Worm (Caenorhabditis elegans) whole organism, L2 larva: Measurements from ENCODE around the gene irld-4.
A peak's percentile ranks its signal among the peaks of the same experiment; 100 is the strongest.

Experiments used
- C34F6.9 ChIP-seq: fragments of 150-350 bp; optimal IDR thresholded peaks from 2 replicates; lab custom pipeline; 2014; ENCODE audit warnings: missing biosample characterization, missing genetic modification characterization
- F13H6.1 ChIP-seq: sonication (generic microtip); optimal IDR thresholded peaks from 2 replicates; lab custom pipeline; 2016; ENCODE audit warnings: missing genetic modification characterization, missing compliant biosample characterization
- R02D3.7 ChIP-seq: fragments of 150-350 bp; optimal IDR thresholded peaks from 2 replicates; lab custom pipeline; 2014; ENCODE audit warnings: missing biosample characterization, missing genetic modification characterization
- Y55F3AM.14 ChIP-seq: fragments of 200-800 bp; sonication (Bioruptor generic); optimal IDR thresholded peaks from 2 replicates; lab custom pipeline; 2018; ENCODE audit warnings: mild to moderate bottlenecking, missing genetic modification characterization, missing compliant biosample characterization
- alr-1 ChIP-seq: fragments of 150-350 bp; optimal IDR thresholded peaks from 2 replicates; lab custom pipeline; 2014; ENCODE audit warnings: missing biosample characterization, missing genetic modification characterization
- aly-2 ChIP-seq: fragments of 150-350 bp; optimal IDR thresholded peaks from 2 replicates; lab custom pipeline; 2014; ENCODE audit warnings: missing biosample characterization, missing genetic modification characterization
- ama-1 ChIP-seq: fragments of 150-350 bp; optimal IDR thresholded peaks from 2 replicates; lab custom pipeline; 2018; ENCODE audit warnings: inconsistent platforms
- blmp-1 ChIP-seq: sonication (generic microtip); optimal IDR thresholded peaks from 2 replicates; lab custom pipeline; 2017; ENCODE audit warnings: missing genetic modification characterization, mild to moderate bottlenecking, missing compliant biosample characterization, antibody characterized with exemption, moderate library complexity; ENCODE audit not compliant: insufficient read depth
- ceh-16 ChIP-seq: fragments of 150-350 bp; optimal IDR thresholded peaks from 2 replicates; lab custom pipeline; 2014; ENCODE audit warnings: missing biosample characterization, missing genetic modification characterization
- crh-2 ChIP-seq: sonication (generic microtip); optimal IDR thresholded peaks from 2 replicates; lab custom pipeline; 2017; ENCODE audit warnings: missing biosample characterization, missing genetic modification characterization
- dmd-4 ChIP-seq: sonication (generic microtip); optimal IDR thresholded peaks from 2 replicates; lab custom pipeline; 2017; ENCODE audit warnings: missing biosample characterization, missing genetic modification characterization
- egl-27 ChIP-seq: sonication (generic microtip); optimal IDR thresholded peaks from 3 replicates; lab custom pipeline; 2017; ENCODE audit warnings: missing biosample characterization, missing genetic modification reagents, missing genetic modification characterization
- elt-1 ChIP-seq: fragments of 150-350 bp; optimal IDR thresholded peaks from 2 replicates; lab custom pipeline; 2014; ENCODE audit warnings: missing biosample characterization, missing genetic modification characterization
- elt-3 ChIP-seq: sonication (generic microtip); optimal IDR thresholded peaks from 2 replicates; lab custom pipeline; 2017; ENCODE audit warnings: missing biosample characterization, missing genetic modification characterization
- fos-1 ChIP-seq: fragments of 150-350 bp; optimal IDR thresholded peaks from 2 replicates; lab custom pipeline; 2014; ENCODE audit warnings: missing biosample characterization, missing genetic modification characterization
- gmeb-1 ChIP-seq: fragments of 150-350 bp; optimal IDR thresholded peaks from 2 replicates; lab custom pipeline; 2014; ENCODE audit warnings: missing biosample characterization, missing genetic modification characterization
- lin-11 ChIP-seq: fragments of 150-350 bp; sonication (generic microtip); optimal IDR thresholded peaks from 2 replicates; lab custom pipeline; 2014; ENCODE audit warnings: missing biosample characterization, missing genetic modification characterization, inconsistent platforms, mixed read lengths
- lin-13 ChIP-seq: fragments of 150-350 bp; optimal IDR thresholded peaks from 2 replicates; lab custom pipeline; 2014; ENCODE audit warnings: missing biosample characterization, missing genetic modification reagents, missing genetic modification characterization
- lsy-2 ChIP-seq, 2 experiments: fragments of 150-350 bp in 1 of 2; sonication (generic microtip) in 1 of 2; optimal IDR thresholded peaks; 2 replicates each; lab custom pipeline; 2014 to 2017; ENCODE audit warnings: missing biosample characterization in 2 of 2, missing genetic modification characterization in 2 of 2
- mab-5 ChIP-seq: fragments of 150-350 bp; optimal IDR thresholded peaks from 2 replicates; lab custom pipeline; 2014; ENCODE audit warnings: missing biosample characterization, missing genetic modification characterization
- mbf-1 ChIP-seq: sonication (generic microtip); optimal IDR thresholded peaks from 2 replicates; lab custom pipeline; 2017; ENCODE audit warnings: missing biosample characterization, missing genetic modification characterization
- mdl-1 ChIP-seq, 2 experiments: fragments of 150-350 bp in 1 of 2; sonication (generic microtip) in 1 of 2; optimal IDR thresholded peaks; 2 replicates each; lab custom pipeline; 2017; ENCODE audit warnings: missing biosample characterization in 2 of 2, missing genetic modification characterization in 2 of 2
- nhr-10 ChIP-seq: sonication (generic microtip); optimal IDR thresholded peaks from 2 replicates; lab custom pipeline; 2017; ENCODE audit warnings: missing biosample characterization, missing genetic modification characterization
- nhr-11 ChIP-seq: fragments of 150-350 bp; optimal IDR thresholded peaks from 2 replicates; lab custom pipeline; 2014; ENCODE audit warnings: missing biosample characterization, missing genetic modification characterization
- nhr-12 ChIP-seq: fragments of 150-350 bp; optimal IDR thresholded peaks from 2 replicates; lab custom pipeline; 2014; ENCODE audit warnings: missing biosample characterization, missing genetic modification characterization
- nhr-129 ChIP-seq: fragments of 150-350 bp; optimal IDR thresholded peaks from 2 replicates; lab custom pipeline; 2014; ENCODE audit warnings: missing biosample characterization, missing genetic modification characterization
- nhr-21 ChIP-seq: fragments of 150-350 bp; optimal IDR thresholded peaks from 2 replicates; lab custom pipeline; 2014; ENCODE audit warnings: missing biosample characterization, missing genetic modification characterization
- nhr-23 ChIP-seq: fragments of 150-350 bp; optimal IDR thresholded peaks from 2 replicates; lab custom pipeline; 2014; ENCODE audit warnings: missing biosample characterization, missing genetic modification reagents, missing genetic modification characterization
- nhr-25 ChIP-seq: fragments of 150-350 bp; sonication (generic microtip); optimal IDR thresholded peaks from 3 replicates; lab custom pipeline; 2014; ENCODE audit warnings: missing biosample characterization, missing genetic modification characterization
- nhr-6 ChIP-seq: fragments of 150-350 bp; optimal IDR thresholded peaks from 2 replicates; lab custom pipeline; 2014; ENCODE audit warnings: missing biosample characterization, missing genetic modification characterization
- nhr-77 ChIP-seq: fragments of 150-350 bp; optimal IDR thresholded peaks from 2 replicates; lab custom pipeline; 2014; ENCODE audit warnings: missing biosample characterization, missing genetic modification characterization
- peb-1 ChIP-seq: fragments of 150-350 bp; optimal IDR thresholded peaks from 2 replicates; lab custom pipeline; 2014; ENCODE audit warnings: missing biosample characterization, missing genetic modification characterization
- sem-4 ChIP-seq: fragments of 150-350 bp; optimal IDR thresholded peaks from 2 replicates; lab custom pipeline; 2014; ENCODE audit warnings: missing biosample characterization, missing genetic modification reagents, missing genetic modification characterization
- skn-1 ChIP-seq: sonication (generic microtip); optimal IDR thresholded peaks from 2 replicates; lab custom pipeline; 2017; ENCODE audit warnings: missing biosample characterization, missing genetic modification characterization
- sma-3 ChIP-seq: sonication (generic microtip); optimal IDR thresholded peaks from 2 replicates; lab custom pipeline; 2016; ENCODE audit warnings: missing genetic modification reagents, missing genetic modification characterization, missing compliant biosample characterization
- sma-9 ChIP-seq, 2 experiments: fragments of 150-350 bp in 1 of 2; sonication (generic microtip) in 1 of 2; optimal IDR thresholded peaks; 2 replicates each; lab custom pipeline; 2014 to 2016; ENCODE audit warnings: missing genetic modification characterization in 2 of 2, mild to moderate bottlenecking in 1 of 2, missing biosample characterization in 1 of 2, missing compliant biosample characterization in 1 of 2, missing genetic modification reagents in 1 of 2, moderate library complexity in 1 of 2
- snpc-4 ChIP-seq: fragments of 150-350 bp; optimal IDR thresholded peaks from 2 replicates; lab custom pipeline; 2014; ENCODE audit warnings: missing biosample characterization, missing genetic modification characterization
- unc-62 ChIP-seq: fragments of 150-350 bp; optimal IDR thresholded peaks from 2 replicates; lab custom pipeline; 2014; ENCODE audit warnings: missing biosample characterization, missing genetic modification reagents, missing genetic modification characterization
- zag-1 ChIP-seq: fragments of 150-350 bp; optimal IDR thresholded peaks from 2 replicates; lab custom pipeline; 2014; ENCODE audit warnings: missing biosample characterization, missing genetic modification characterization
- ztf-1 ChIP-seq: fragments of 200-800 bp; sonication (Bioruptor generic); conservative IDR thresholded peaks from 2 replicates; pipeline ENCODE4 v1.3.6; 2022; ENCODE audit warnings: missing genetic modification characterization, missing compliant biosample characterization
- ztf-11 ChIP-seq: sonication (generic microtip); optimal IDR thresholded peaks from 2 replicates; lab custom pipeline; 2017; ENCODE audit warnings: missing biosample characterization, missing genetic modification characterization
- ztf-4 ChIP-seq: fragments of 150-350 bp; optimal IDR thresholded peaks from 2 replicates; lab custom pipeline; 2014; ENCODE audit warnings: missing biosample characterization, missing genetic modification characterization

irld-4 gene

DNA sequence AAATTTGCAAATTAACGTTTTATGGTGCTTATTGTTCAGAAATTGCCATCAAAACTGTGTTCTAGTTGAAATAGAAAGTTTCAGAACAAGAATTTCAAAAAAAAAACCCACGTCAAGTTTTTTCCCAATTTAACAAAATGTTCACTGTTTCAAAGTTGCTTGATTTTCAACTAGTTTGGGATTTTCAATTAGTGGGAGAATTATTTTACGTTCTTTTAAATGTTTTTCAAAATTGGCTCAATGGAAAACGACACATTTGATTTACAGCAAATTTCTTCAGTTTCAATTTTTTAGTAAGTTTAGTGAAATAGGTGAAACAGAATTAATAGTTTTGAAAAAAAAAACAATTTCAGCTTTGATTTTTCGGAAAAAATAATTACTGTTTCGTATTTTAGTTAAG, 24.3 kb upstream of the irld-4 start:
- TF ChIP-seq sem-4 (no peak), Y55F3AM.14 (GFP tag; lab: Kevin White, UChicago) (no peak), egl-27 (tag; lab: Kevin White, UChicago) (no peak), F13H6.1 (no peak), fos-1 (tag; lab: Kevin White, UChicago) (no peak), nhr-129 (no peak), gmeb-1 (tag; lab: Kevin White, UChicago) (no peak), unc-62 (GFP tag; lab: Kevin White, UChicago) (no peak)

DNA sequence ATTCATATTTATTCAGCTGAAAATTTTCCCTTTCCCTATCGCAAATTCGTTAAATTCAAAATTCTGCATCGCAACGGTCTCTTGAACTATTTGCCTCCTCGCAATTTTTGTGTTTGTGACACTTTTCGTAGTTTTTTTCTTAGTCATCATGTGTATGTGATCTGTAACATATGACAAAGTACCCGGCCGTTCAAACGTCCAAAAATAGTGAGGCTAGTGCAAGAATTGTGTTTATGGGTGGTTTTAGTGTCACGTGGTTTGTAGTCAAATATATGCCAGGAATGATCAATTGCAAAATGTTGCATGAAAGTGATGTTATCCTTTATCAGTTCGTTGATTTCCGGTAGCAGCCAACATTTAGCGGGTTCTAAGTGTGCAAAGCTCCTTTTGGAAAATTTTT, 23.1 kb upstream of the irld-4 start:
- TF ChIP-seq nhr-25 (tag; lab: Kevin White, UChicago) = peak; percentile 14
- TF ChIP-seq mdl-1 (tag; optimal IDR thresholded peaks at IDR 0.05; lab: Kevin White, UChicago) = peak in 1 of 2 experiments; percentile 14
- TF ChIP-seq aly-2 (tag; lab: Kevin White, UChicago) = no peak
- TF ChIP-seq dmd-4 (tag; lab: Kevin White, UChicago) = no peak
- TF ChIP-seq elt-3 (tag; lab: Kevin White, UChicago) = no peak
- TF ChIP-seq fos-1 (tag; lab: Kevin White, UChicago) = peak; percentile 74
- no peak for TF ChIP-seq peb-1 (tag; lab: Kevin White, UChicago)
- peak; percentile 43 for TF ChIP-seq gmeb-1 (tag; lab: Kevin White, UChicago)
- peak; percentile 31 for TF ChIP-seq F13H6.1
- TF ChIP-seq mbf-1 = no peak
- TF ChIP-seq crh-2 (tag; lab: Kevin White, UChicago) = peak; percentile 53
- TF ChIP-seq nhr-77 (tag; lab: Kevin White, UChicago) = no peak
- TF ChIP-seq nhr-10 (tag; lab: Kevin White, UChicago) = no peak
- no peak for TF ChIP-seq ama-1 (lab: Kevin White, UChicago)
- peak; percentile 84 for TF ChIP-seq sma-9 (GFP tag; optimal IDR thresholded peaks at IDR 0.05; lab: Kevin White, UChicago)
- TF ChIP-seq sma-9 (tag; optimal IDR thresholded peaks at IDR 0.05; lab: Kevin White, UChicago) = no peak
- TF ChIP-seq lsy-2 (tag; optimal IDR thresholded peaks at IDR 0.05; lab: Kevin White, UChicago) = peak in 1 of 2 experiments; percentile 38
- no peak for TF ChIP-seq snpc-4 (tag; lab: Kevin White, UChicago)
- no peak for TF ChIP-seq ztf-11
- peak; percentile 75 for TF ChIP-seq nhr-129
- no peak for TF ChIP-seq lin-11 (tag; lab: Kevin White, UChicago)
- no peak for TF ChIP-seq blmp-1 (tag; lab: Kevin White, UChicago)
- TF ChIP-seq alr-1 (tag; lab: Kevin White, UChicago) = no peak
- TF ChIP-seq skn-1 (tag; lab: Kevin White, UChicago) = no peak
- TF ChIP-seq nhr-6 = no peak
- TF ChIP-seq ceh-16 (tag; lab: Kevin White, UChicago) = no peak
- no peak for TF ChIP-seq elt-1 (tag; lab: Kevin White, UChicago)
- no peak for TF ChIP-seq mab-5 (tag; lab: Kevin White, UChicago)
- peak; percentile 61 for TF ChIP-seq sma-3 (GFP tag; lab: Kevin White, UChicago)

DNA sequence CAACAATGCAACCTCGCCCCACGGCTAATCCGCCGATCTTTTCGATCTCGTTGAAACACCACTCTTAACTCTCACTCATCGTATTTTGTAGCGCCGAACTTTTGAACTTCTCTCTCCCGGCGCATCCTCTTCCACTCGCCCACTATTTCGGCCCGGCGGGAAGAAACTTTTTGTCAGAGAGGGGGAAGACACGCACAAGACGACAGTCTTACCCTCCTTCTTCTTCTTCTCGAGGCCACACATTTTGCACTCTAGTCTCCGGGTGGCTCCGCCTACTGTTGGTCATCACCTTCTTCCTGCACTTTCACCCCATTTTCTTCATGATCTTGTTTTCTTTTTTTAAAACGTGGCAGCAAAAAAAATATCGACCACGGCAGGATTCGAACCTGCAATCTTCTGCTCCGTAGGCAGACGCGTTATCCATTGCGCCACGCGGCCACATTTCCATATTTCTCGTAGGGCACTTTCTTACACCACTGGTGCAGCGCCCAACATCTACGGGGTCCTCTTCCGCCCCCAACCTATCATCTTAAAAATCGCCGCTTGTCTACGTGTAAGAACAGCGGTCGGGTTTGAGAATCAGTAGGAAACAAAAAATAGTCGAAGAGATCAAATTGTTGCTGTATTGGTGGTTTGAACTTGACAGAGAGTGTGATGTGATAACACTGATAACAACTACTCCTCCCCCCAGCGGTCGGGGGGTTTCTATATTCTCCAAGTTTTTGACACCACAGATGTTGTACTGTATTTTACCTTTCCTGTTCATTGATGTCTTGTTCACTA, 21.8 kb upstream of the irld-4 start:
- TF ChIP-seq ztf-4 (tag; lab: Kevin White, UChicago) = no peak
- TF ChIP-seq ceh-16 (tag; lab: Kevin White, UChicago) = peak; percentile 49
- no peak for TF ChIP-seq ama-1 (lab: Kevin White, UChicago)
- peak; percentile 97 for TF ChIP-seq sma-9 (GFP tag; optimal IDR thresholded peaks at IDR 0.05; lab: Kevin White, UChicago)
- TF ChIP-seq sma-9 (tag; optimal IDR thresholded peaks at IDR 0.05; lab: Kevin White, UChicago) = peak; percentile 26
- TF ChIP-seq nhr-12 (tag; lab: Kevin White, UChicago) = no peak
- TF ChIP-seq blmp-1 (tag; lab: Kevin White, UChicago) = peak; percentile 86
- TF ChIP-seq nhr-77 (tag; lab: Kevin White, UChicago) = no peak
- TF ChIP-seq nhr-129 = peak; percentile 91
- peak; percentile 13 for TF ChIP-seq nhr-6
- TF ChIP-seq F13H6.1 = peak; percentile 84
- TF ChIP-seq nhr-25 (tag; lab: Kevin White, UChicago) = peak; percentile 83
- TF ChIP-seq unc-62 (GFP tag; lab: Kevin White, UChicago) = no peak
- TF ChIP-seq lin-11 (tag; lab: Kevin White, UChicago) = no peak
- peak; percentile 64 for TF ChIP-seq sma-3 (GFP tag; lab: Kevin White, UChicago)
- TF ChIP-seq egl-27 (tag; lab: Kevin White, UChicago) = peak; percentile 63
- TF ChIP-seq C34F6.9 (tag; lab: Kevin White, UChicago) = peak; percentile 27
- no peak for TF ChIP-seq aly-2 (tag; lab: Kevin White, UChicago)
- no peak for TF ChIP-seq alr-1 (tag; lab: Kevin White, UChicago)
- peak; percentile 31 for TF ChIP-seq gmeb-1 (tag; lab: Kevin White, UChicago)
- no peak for TF ChIP-seq Y55F3AM.14 (GFP tag; lab: Kevin White, UChicago)
- peak; percentile 36 for TF ChIP-seq peb-1 (tag; lab: Kevin White, UChicago)
- TF ChIP-seq nhr-21 = peak; percentile 86
- peak; percentile 32 for TF ChIP-seq sem-4
- no peak for TF ChIP-seq mab-5 (tag; lab: Kevin White, UChicago)
- no peak for TF ChIP-seq zag-1
- no peak for TF ChIP-seq snpc-4 (tag; lab: Kevin White, UChicago)
- TF ChIP-seq R02D3.7 = no peak
- no peak for TF ChIP-seq dmd-4 (tag; lab: Kevin White, UChicago)
- no peak for TF ChIP-seq nhr-10 (tag; lab: Kevin White, UChicago)
- no peak for TF ChIP-seq ztf-1
- TF ChIP-seq lin-13 (GFP tag; lab: Kevin White, UChicago) = peak; percentile 46
- no peak for TF ChIP-seq mbf-1
- peak; percentile 45 for TF ChIP-seq nhr-11 (tag; lab: Kevin White, UChicago)
- no peak for TF ChIP-seq elt-3 (tag; lab: Kevin White, UChicago)
- peak; percentile 34 for TF ChIP-seq crh-2 (tag; lab: Kevin White, UChicago)
- peak in 1 of 2 experiments; percentile 7 for TF ChIP-seq mdl-1 (tag; optimal IDR thresholded peaks at IDR 0.05; lab: Kevin White, UChicago)
- TF ChIP-seq nhr-23 (tag; lab: Kevin White, UChicago) = no peak
